Worm (Caenorhabditis elegans) whole organism, young adult: Measurements from ENCODE around the gene F47E1.2.

ENCODE experiments used
- B0336.3 ChIP-seq: fragments of 200-800 bp; sonication (Bioruptor generic); IDR thresholded peaks from 2 replicates; pipeline ENCODE4 v1.3.6; 2022; ENCODE audit warnings: missing genetic modification characterization, missing compliant biosample characterization
- F10E7.11 ChIP-seq: sonication (generic microtip); optimal IDR thresholded peaks from 2 replicates; lab custom pipeline; 2017; ENCODE audit warnings: mild to moderate bottlenecking, missing genetic modification characterization, moderate library complexity, missing compliant biosample characterization
- F22D6.2 ChIP-seq: sonication (generic microtip); optimal IDR thresholded peaks from 2 replicates; lab custom pipeline; 2016; ENCODE audit warnings: mild to moderate bottlenecking, missing genetic modification characterization, missing compliant biosample characterization
- F33H1.4 ChIP-seq: fragments of 200-800 bp; sonication (Bioruptor generic); IDR thresholded peaks from 2 replicates; pipeline ENCODE4 v1.3.6; 2022; ENCODE audit warnings: missing genetic modification reagents, missing genetic modification characterization, missing compliant biosample characterization
- F55B11.4 ChIP-seq: sonication (generic microtip); optimal IDR thresholded peaks from 2 replicates; lab custom pipeline; 2016; ENCODE audit warnings: missing compliant biosample characterization, missing genetic modification characterization, borderline replicate concordance; ENCODE audit not compliant: insufficient read depth
- F57A8.1 ChIP-seq: fragments of 200-800 bp; sonication (Bioruptor generic); optimal IDR thresholded peaks from 2 replicates; lab custom pipeline; 2018; ENCODE audit warnings: mild to moderate bottlenecking, missing genetic modification characterization, moderate library complexity, missing compliant biosample characterization
- Y53F4B.3 ChIP-seq: fragments of 200-800 bp; sonication (Bioruptor generic); IDR thresholded peaks from 2 replicates; pipeline ENCODE4 v1.3.6; 2022; ENCODE audit warnings: missing genetic modification reagents, missing genetic modification characterization, missing compliant biosample characterization
- Y53G8AR.9 ChIP-seq: fragments of 200-800 bp; sonication (Bioruptor generic); conservative IDR thresholded peaks from 2 replicates; pipeline ENCODE4 v1.3.6; 2022; ENCODE audit warnings: missing genetic modification reagents, missing genetic modification characterization, missing compliant biosample characterization
- ZK185.1 ChIP-seq: sonication (generic microtip); optimal IDR thresholded peaks from 2 replicates; lab custom pipeline; 2016; ENCODE audit warnings: mild to moderate bottlenecking, missing genetic modification characterization, missing compliant biosample characterization; ENCODE audit not compliant: poor library complexity, severe bottlenecking
- akir-1 ChIP-seq: fragments of 200-800 bp; sonication (Bioruptor generic); optimal IDR thresholded peaks from 2 replicates; lab custom pipeline; 2018; ENCODE audit warnings: mild to moderate bottlenecking, missing genetic modification characterization, moderate library complexity, missing compliant biosample characterization
- aptf-2 ChIP-seq: fragments of 200-800 bp; sonication (Bioruptor generic); conservative IDR thresholded peaks from 2 replicates; pipeline ENCODE4 v1.3.6; 2022; ENCODE audit warnings: missing genetic modification reagents, missing genetic modification characterization, missing compliant biosample characterization
- attf-6 ChIP-seq: fragments of 200-800 bp; sonication (Bioruptor generic); IDR thresholded peaks from 2 replicates; pipeline ENCODE4 v1.3.6; 2022; ENCODE audit warnings: missing genetic modification reagents, missing genetic modification characterization, missing compliant biosample characterization
- ceh-100 ChIP-seq: fragments of 200-800 bp; sonication (Bioruptor generic); IDR thresholded peaks from 2 replicates; pipeline ENCODE4 v1.3.6; 2022; ENCODE audit warnings: missing genetic modification reagents, missing genetic modification characterization, missing compliant biosample characterization
- ceh-40 ChIP-seq: fragments of 200-800 bp; sonication (Bioruptor generic); IDR thresholded peaks from 2 replicates; pipeline ENCODE4 v1.3.6; 2022; ENCODE audit warnings: missing genetic modification characterization, missing compliant biosample characterization
- ceh-79 ChIP-seq: sonication (generic microtip); optimal IDR thresholded peaks from 2 replicates; lab custom pipeline; 2017; ENCODE audit warnings: mild to moderate bottlenecking, missing genetic modification characterization, missing compliant biosample characterization
- dox-1 ChIP-seq: fragments of 200-800 bp; sonication (Bioruptor generic); IDR thresholded peaks from 2 replicates; pipeline ENCODE4 v1.3.6; 2022; ENCODE audit warnings: missing genetic modification reagents, missing genetic modification characterization, missing compliant biosample characterization
- egl-18 ChIP-seq: fragments of 200-800 bp; sonication (Bioruptor generic); IDR thresholded peaks from 2 replicates; pipeline ENCODE4 v1.3.6; 2022; ENCODE audit warnings: missing genetic modification reagents, missing genetic modification characterization, missing compliant biosample characterization
- hlh-12 ChIP-seq: sonication (generic microtip); optimal IDR thresholded peaks from 2 replicates; lab custom pipeline; 2016; ENCODE audit warnings: missing genetic modification characterization, missing compliant biosample characterization
- hmg-1.2 ChIP-seq: fragments of 200-800 bp; sonication (Bioruptor generic); IDR thresholded peaks from 2 replicates; pipeline ENCODE4 v1.3.6; 2022; ENCODE audit warnings: missing genetic modification reagents, missing genetic modification characterization, missing compliant biosample characterization
- hsf-1 ChIP-seq: fragments of 200-800 bp; sonication (Bioruptor generic); IDR thresholded peaks from 2 replicates; pipeline ENCODE4 v1.3.6; 2022; ENCODE audit warnings: missing genetic modification reagents, missing genetic modification characterization, missing compliant biosample characterization
- lin-26 ChIP-seq: fragments of 200-800 bp; sonication (Bioruptor generic); IDR thresholded peaks from 2 replicates; pipeline ENCODE4 v1.3.6; 2022; ENCODE audit warnings: missing genetic modification reagents, missing genetic modification characterization, missing compliant biosample characterization
- lir-1 ChIP-seq: fragments of 200-800 bp; sonication (Bioruptor generic); conservative IDR thresholded peaks from 2 replicates; pipeline ENCODE4 v1.3.6; 2022; ENCODE audit warnings: missing genetic modification reagents, missing genetic modification characterization, missing compliant biosample characterization
- lsl-1 ChIP-seq: fragments of 200-800 bp; sonication (Bioruptor generic); optimal IDR thresholded peaks from 2 replicates; lab custom pipeline; 2018; ENCODE audit warnings: mild to moderate bottlenecking, missing genetic modification characterization, moderate library complexity, missing compliant biosample characterization
- madf-3 ChIP-seq: fragments of 200-800 bp; sonication (Bioruptor generic); IDR thresholded peaks from 2 replicates; pipeline ENCODE4 v1.3.6; 2022; ENCODE audit warnings: missing genetic modification reagents, missing genetic modification characterization, missing compliant biosample characterization
- madf-8 ChIP-seq: fragments of 200-800 bp; sonication (Bioruptor generic); conservative IDR thresholded peaks from 2 replicates; pipeline ENCODE4 v1.3.6; 2022; ENCODE audit warnings: missing genetic modification reagents, missing genetic modification characterization, missing compliant biosample characterization
- nfya-1 ChIP-seq: sonication (generic microtip); optimal IDR thresholded peaks from 2 replicates; lab custom pipeline; 2017; ENCODE audit warnings: antibody characterized with exemption, missing compliant biosample characterization, missing genetic modification characterization, borderline replicate concordance; ENCODE audit not compliant: insufficient read depth
- nfyb-1 ChIP-seq: fragments of 200-800 bp; sonication (Bioruptor generic); IDR thresholded peaks from 2 replicates; pipeline ENCODE4 v1.3.6; 2022; ENCODE audit warnings: missing genetic modification reagents, missing genetic modification characterization, missing compliant biosample characterization
- nhr-179 ChIP-seq: sonication (generic microtip); optimal IDR thresholded peaks from 2 replicates; lab custom pipeline; 2016; ENCODE audit warnings: mild to moderate bottlenecking, missing genetic modification characterization, missing compliant biosample characterization
- nhr-80 ChIP-seq: sonication (generic microtip); optimal IDR thresholded peaks from 2 replicates; lab custom pipeline; 2016; ENCODE audit warnings: missing genetic modification characterization, missing compliant biosample characterization
- nhr-90 ChIP-seq: sonication (generic microtip); optimal IDR thresholded peaks from 2 replicates; lab custom pipeline; 2016; ENCODE audit warnings: missing genotype, mild to moderate bottlenecking, missing genetic modification characterization, missing compliant biosample characterization
- pha-4 ChIP-seq: fragments of 150-350 bp; sonication (generic microtip); optimal IDR thresholded peaks from 2 replicates; lab custom pipeline; 2014; ENCODE audit warnings: missing biosample characterization, missing genetic modification reagents, missing genetic modification characterization
- rcor-1 ChIP-seq: fragments of 200-800 bp; sonication (Bioruptor generic); IDR thresholded peaks from 2 replicates; pipeline ENCODE4 v1.3.6; 2022; ENCODE audit warnings: missing genetic modification reagents, missing genetic modification characterization, missing compliant biosample characterization
- repo-1 ChIP-seq: sonication (generic microtip); optimal IDR thresholded peaks from 2 replicates; lab custom pipeline; 2017; ENCODE audit warnings: mild to moderate bottlenecking, missing genetic modification characterization, missing compliant biosample characterization
- snpc-1.1 ChIP-seq: sonication (generic microtip); optimal IDR thresholded peaks from 2 replicates; lab custom pipeline; 2017; ENCODE audit warnings: missing genetic modification characterization, mild to moderate bottlenecking, missing compliant biosample characterization, antibody characterized with exemption, moderate library complexity, missing genotype, missing genetic modification reagents; ENCODE audit not compliant: insufficient read depth
- snpc-4 ChIP-seq, 5 experiments: fragments of 150-350 bp in 1 of 5; sonication (generic microtip) in 4 of 5; optimal IDR thresholded peaks; 2 replicates each; lab custom pipeline; 2014 to 2018; ENCODE audit warnings: missing genetic modification characterization in 5 of 5, missing biosample characterization in 3 of 5, antibody characterized with exemption in 2 of 5, mild to moderate bottlenecking in 2 of 5, missing compliant biosample characterization in 2 of 5, missing genotype in 2 of 5, moderate library complexity in 2 of 5, missing genetic modification reagents in 1 of 5
- tbx-9 ChIP-seq: sonication (generic microtip); optimal IDR thresholded peaks from 2 replicates; lab custom pipeline; 2016; ENCODE audit warnings: borderline replicate concordance, missing genetic modification characterization, inconsistent platforms, missing compliant biosample characterization
- unc-130 ChIP-seq: sonication (generic microtip); optimal IDR thresholded peaks from 2 replicates; lab custom pipeline; 2016; ENCODE audit warnings: missing genetic modification reagents, missing genetic modification characterization, missing compliant biosample characterization
- unc-62 ChIP-seq: fragments of 150-350 bp; optimal IDR thresholded peaks from 2 replicates; lab custom pipeline; 2014; ENCODE audit warnings: missing biosample characterization, missing genetic modification reagents, missing genetic modification characterization
- xnd-1 ChIP-seq: sonication (generic microtip); optimal IDR thresholded peaks from 2 replicates; lab custom pipeline; 2016; ENCODE audit warnings: missing genotype, missing genetic modification reagents, missing genetic modification characterization, missing compliant biosample characterization
- zfh-2 ChIP-seq: fragments of 200-800 bp; sonication (Bioruptor generic); conservative IDR thresholded peaks from 2 replicates; pipeline ENCODE4 v1.3.6; 2022; ENCODE audit warnings: missing genetic modification reagents, missing genetic modification characterization, missing compliant biosample characterization
- zim-3 ChIP-seq: sonication (generic microtip); optimal IDR thresholded peaks from 2 replicates; lab custom pipeline; 2017; ENCODE audit warnings: mild to moderate bottlenecking, missing genetic modification characterization, moderate library complexity, missing compliant biosample characterization
- ztf-28 ChIP-seq: fragments of 200-800 bp; sonication (Bioruptor generic); IDR thresholded peaks from 2 replicates; pipeline ENCODE4 v1.3.6; 2022; ENCODE audit warnings: missing genetic modification reagents, missing genetic modification characterization, missing compliant biosample characterization
- ztf-6 ChIP-seq: fragments of 200-800 bp; sonication (Bioruptor generic); IDR thresholded peaks from 2 replicates; pipeline ENCODE4 v1.3.6; 2022; ENCODE audit warnings: missing genetic modification reagents, missing genetic modification characterization, missing compliant biosample characterization

Gene F47E1.2

DNA sequence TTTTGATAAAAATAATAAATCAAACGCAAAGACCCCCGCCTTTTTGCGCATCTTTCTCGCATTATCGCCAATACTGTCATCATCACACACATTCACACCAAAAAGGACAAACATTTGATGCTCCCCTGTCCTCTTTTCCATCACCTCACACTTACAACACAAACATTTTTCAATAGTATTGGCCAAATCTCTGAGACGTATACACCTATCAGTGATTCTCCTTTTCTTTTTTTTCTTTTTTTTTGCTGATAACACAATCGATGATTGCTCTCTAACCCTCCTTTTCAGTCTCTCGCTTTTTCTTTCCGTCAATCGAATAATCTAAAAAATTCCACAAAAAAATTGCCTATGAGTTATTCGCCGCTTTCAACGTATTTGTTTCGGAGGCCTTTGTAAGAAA lies 39.4 kb downstream of the F47E1.2 start:
- TF ChIP-seq nhr-80 (tag; lab: Kevin White, UChicago), result peak; percentile 89
- no peak for TF ChIP-seq xnd-1 (tag; lab: Kevin White, UChicago)
- no peak for TF ChIP-seq hmg-1.2 (GFP tag; lab: Robert Waterston, UW)
- peak; percentile 48 for TF ChIP-seq dox-1 (GFP tag; lab: Robert Waterston, UW)
- TF ChIP-seq F55B11.4 (tag; lab: Kevin White, UChicago), result no peak

DNA sequence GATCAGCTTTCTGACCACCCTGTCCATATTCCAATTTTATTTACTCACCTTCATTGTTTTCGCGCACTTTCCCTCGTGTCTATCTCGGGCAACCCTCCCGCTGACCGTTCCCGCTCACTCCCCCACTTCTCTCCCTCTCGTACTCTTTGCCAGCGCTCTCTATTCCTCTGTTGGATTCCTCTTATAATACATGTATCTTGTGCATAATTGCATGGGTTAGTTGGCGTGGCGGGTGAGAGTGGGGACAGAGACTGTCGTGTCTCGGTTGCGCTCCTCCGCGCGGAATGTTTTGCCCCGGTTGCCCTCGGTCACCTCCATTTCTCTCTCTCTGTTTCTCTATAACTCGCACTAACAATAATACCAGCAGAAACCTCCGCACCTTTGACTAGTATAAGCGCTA lies 44.7 kb downstream of the F47E1.2 start:
- no peak for TF ChIP-seq hlh-12
- no peak for TF ChIP-seq pha-4 (tag; lab: Kevin White, UChicago)
- TF ChIP-seq lir-1 (GFP tag; lab: Robert Waterston, UW), result no peak
- 0 out of 2 replicates have a peak, but pooled peaks have one; percentile 25 for TF ChIP-seq aptf-2 (GFP tag; lab: Robert Waterston, UW)
- peak; percentile 49; the same call in 1 of the 2 replicates for TF ChIP-seq lin-26 (GFP tag; lab: Robert Waterston, UW)
- TF ChIP-seq F33H1.4 (GFP tag; lab: Robert Waterston, UW), result no peak
- no peak for TF ChIP-seq F10E7.11 (tag; lab: Kevin White, UChicago)
- TF ChIP-seq rcor-1 (GFP tag; lab: Robert Waterston, UW), result no peak
- TF ChIP-seq F57A8.1 (GFP tag; lab: Kevin White, UChicago), result no peak
- no peak for TF ChIP-seq egl-18 (GFP tag; lab: Robert Waterston, UW)
- TF ChIP-seq hmg-1.2 (GFP tag; lab: Robert Waterston, UW), result peak; percentile 9; the same call in 1 of the 2 replicates
- TF ChIP-seq snpc-4 (GFP tag; optimal IDR thresholded peaks at IDR 0.05; lab: Kevin White, UChicago), result no peak
- TF ChIP-seq snpc-4 (tag; optimal IDR thresholded peaks at IDR 0.05; lab: Kevin White, UChicago), result no peak
- no peak for TF ChIP-seq nhr-179 (tag; lab: Kevin White, UChicago)
- no peak for TF ChIP-seq snpc-1.1 (tag; lab: Kevin White, UChicago)
- TF ChIP-seq madf-3 (GFP tag; lab: Robert Waterston, UW), result no peak
- no peak for TF ChIP-seq repo-1 (tag; lab: Kevin White, UChicago)
- no peak for TF ChIP-seq lsl-1 (GFP tag; lab: Kevin White, UChicago)
- TF ChIP-seq nfyb-1, result no peak
- TF ChIP-seq unc-62 (GFP tag; lab: Kevin White, UChicago), result no peak
- TF ChIP-seq ceh-100 (GFP tag; lab: Robert Waterston, UW), result no peak
- no peak for TF ChIP-seq F55B11.4 (tag; lab: Kevin White, UChicago)
- no peak for TF ChIP-seq ceh-79
- no peak for TF ChIP-seq Y53F4B.3
- peak; percentile 50 for TF ChIP-seq dox-1 (GFP tag; lab: Robert Waterston, UW)
- TF ChIP-seq B0336.3, result no peak
- no peak for TF ChIP-seq ceh-40
- no peak for TF ChIP-seq ztf-28
- no peak for TF ChIP-seq akir-1
- TF ChIP-seq attf-6, result no peak
- peak; percentile 85 for TF ChIP-seq zfh-2 (GFP tag; lab: Robert Waterston, UW)
- TF ChIP-seq Y53G8AR.9 (GFP tag; lab: Robert Waterston, UW), result no peak
- TF ChIP-seq madf-8, result no peak
- no peak for TF ChIP-seq F22D6.2
- peak; percentile 34 for TF ChIP-seq zim-3 (tag; lab: Kevin White, UChicago)
- TF ChIP-seq ztf-6, result no peak
- no peak for TF ChIP-seq tbx-9
- no peak for TF ChIP-seq hsf-1 (GFP tag; lab: Robert Waterston, UW)
- no peak for TF ChIP-seq ZK185.1 (tag; lab: Kevin White, UChicago)
- TF ChIP-seq unc-130 (GFP tag; lab: Kevin White, UChicago), result no peak
- no peak for TF ChIP-seq nfya-1 (tag; lab: Kevin White, UChicago)
- no peak for TF ChIP-seq nhr-90
